Worm (Caenorhabditis elegans) whole organism, L4 larva: ENCODE results near the gene srw-112.

Experiments used
- D1046.2 ChIP-seq: fragments of 200-800 bp; sonication (Bioruptor generic); IDR thresholded peaks from 2 replicates; pipeline ENCODE4 v1.3.6; 2022; ENCODE audit warnings: missing genetic modification characterization, missing compliant biosample characterization
- F49E8.2 ChIP-seq: sonication (generic microtip); optimal IDR thresholded peaks from 2 replicates; lab custom pipeline; 2016; ENCODE audit warnings: missing compliant biosample characterization, mild to moderate bottlenecking, missing genetic modification characterization, borderline replicate concordance
- R02D3.7 ChIP-seq: fragments of 150-350 bp; sonication (generic microtip); optimal IDR thresholded peaks from 3 replicates; lab custom pipeline; 2014; ENCODE audit warnings: missing biosample characterization, missing genetic modification characterization
- T20F7.1 ChIP-seq: fragments of 200-800 bp; sonication (Bioruptor generic); optimal IDR thresholded peaks from 2 replicates; lab custom pipeline; 2018; ENCODE audit warnings: mild to moderate bottlenecking, missing genetic modification characterization, missing compliant biosample characterization
- ZK337.2 ChIP-seq: fragments of 200-800 bp; sonication (Bioruptor generic); IDR thresholded peaks from 2 replicates; pipeline ENCODE4 v1.3.6; 2022; ENCODE audit warnings: missing genetic modification reagents, missing genetic modification characterization, missing compliant biosample characterization
- aha-1 ChIP-seq: fragments of 150-350 bp; peaks from one replicate; lab custom pipeline; 2014; ENCODE audit warnings: missing biosample characterization, missing genetic modification characterization
- arid-1 ChIP-seq: fragments of 200-800 bp; sonication (Bioruptor generic); conservative IDR thresholded peaks from 2 replicates; pipeline ENCODE4 v1.3.6; 2022; ENCODE audit warnings: missing genetic modification reagents, missing genetic modification characterization, missing compliant biosample characterization
- attf-4 ChIP-seq: sonication (generic microtip); optimal IDR thresholded peaks from 3 replicates; lab custom pipeline; 2017; ENCODE audit warnings: missing biosample characterization, missing genetic modification characterization
- ceh-32 ChIP-seq: sonication (generic microtip); optimal IDR thresholded peaks from 2 replicates; lab custom pipeline; 2016; ENCODE audit warnings: mild to moderate bottlenecking, missing genetic modification characterization, missing compliant biosample characterization; ENCODE audit not compliant: poor library complexity
- ceh-44 ChIP-seq: fragments of 200-800 bp; sonication (Bioruptor generic); IDR thresholded peaks from 2 replicates; pipeline ENCODE4 v1.3.6; 2022; ENCODE audit warnings: missing genetic modification reagents, missing genetic modification characterization, missing compliant biosample characterization
- daf-12 ChIP-seq: fragments of 150-350 bp; optimal IDR thresholded peaks from 2 replicates; lab custom pipeline; 2014; ENCODE audit warnings: missing biosample characterization, missing genetic modification reagents, missing genetic modification characterization
- daf-8 ChIP-seq: fragments of 200-800 bp; sonication (Bioruptor generic); IDR thresholded peaks from 2 replicates; pipeline ENCODE4 v1.3.6; 2022; ENCODE audit warnings: missing genetic modification characterization, missing compliant biosample characterization
- dmd-8 ChIP-seq: fragments of 200-800 bp; sonication (Bioruptor generic); IDR thresholded peaks from 2 replicates; pipeline ENCODE4 v1.3.6; 2022; ENCODE audit warnings: missing genetic modification characterization, missing compliant biosample characterization
- fos-1 ChIP-seq: fragments of 150-350 bp; optimal IDR thresholded peaks from 2 replicates; lab custom pipeline; 2014; ENCODE audit warnings: missing biosample characterization, missing genetic modification characterization
- gei-8 ChIP-seq: fragments of 200-800 bp; sonication (Bioruptor generic); optimal IDR thresholded peaks from 2 replicates; lab custom pipeline; 2018; ENCODE audit warnings: mild to moderate bottlenecking, missing genetic modification characterization, missing compliant biosample characterization
- hif-1 ChIP-seq, 2 experiments: sonication (generic microtip); optimal IDR thresholded peaks; 2 replicates each; lab custom pipeline; 2016 to 2017; ENCODE audit warnings: missing compliant biosample characterization in 2 of 2, missing genetic modification characterization in 2 of 2, missing genetic modification reagents in 2 of 2, missing genotype in 2 of 2, mild to moderate bottlenecking in 1 of 2
- hlh-30 ChIP-seq: sonication (generic microtip); optimal IDR thresholded peaks from 2 replicates; lab custom pipeline; 2017; ENCODE audit warnings: antibody characterized with exemption, mild to moderate bottlenecking, missing genetic modification characterization, missing compliant biosample characterization; ENCODE audit not compliant: insufficient read depth
- mdl-1 ChIP-seq, 2 experiments: fragments of 150-350 bp in 1 of 2; sonication (generic microtip) in 1 of 2; optimal IDR thresholded peaks; 2 replicates each; lab custom pipeline; 2014 to 2017; ENCODE audit warnings: missing biosample characterization in 2 of 2, missing genetic modification characterization in 2 of 2
- mxl-2 ChIP-seq: fragments of 200-800 bp; sonication (Bioruptor generic); conservative IDR thresholded peaks from 2 replicates; pipeline ENCODE4 v1.3.6; 2022; ENCODE audit warnings: missing genetic modification reagents, missing genetic modification characterization, missing compliant biosample characterization
- nhr-11 ChIP-seq: fragments of 150-350 bp; optimal IDR thresholded peaks from 2 replicates; lab custom pipeline; 2014; ENCODE audit warnings: missing biosample characterization, missing genetic modification characterization
- nhr-237 ChIP-seq: sonication (generic microtip); optimal IDR thresholded peaks from 2 replicates; lab custom pipeline; 2017; ENCODE audit warnings: missing biosample characterization, missing genetic modification characterization
- nhr-28 ChIP-seq: fragments of 150-350 bp; optimal IDR thresholded peaks from 2 replicates; lab custom pipeline; 2014; ENCODE audit warnings: missing biosample characterization, missing genetic modification characterization
- nhr-42 ChIP-seq: fragments of 200-800 bp; sonication (Bioruptor generic); IDR thresholded peaks from 2 replicates; pipeline ENCODE4 v1.3.6; 2022; ENCODE audit warnings: missing genetic modification characterization, missing compliant biosample characterization
- nhr-48 ChIP-seq: sonication (generic microtip); optimal IDR thresholded peaks from 2 replicates; lab custom pipeline; 2016; ENCODE audit warnings: mild to moderate bottlenecking, missing genetic modification characterization, missing compliant biosample characterization
- php-3 ChIP-seq: fragments of 200-800 bp; sonication (Bioruptor generic); IDR thresholded peaks from 2 replicates; pipeline ENCODE4 v1.3.6; 2022; ENCODE audit warnings: missing genetic modification reagents, missing genetic modification characterization, missing compliant biosample characterization
- set-16 ChIP-seq: fragments of 200-800 bp; sonication (Bioruptor generic); IDR thresholded peaks from 2 replicates; pipeline ENCODE4 v1.3.6; 2022; ENCODE audit warnings: missing genetic modification reagents, missing genetic modification characterization, missing compliant biosample characterization
- tra-1 ChIP-seq: fragments of 200-800 bp; sonication (Bioruptor generic); IDR thresholded peaks from 2 replicates; pipeline ENCODE4 v1.3.6; 2022; ENCODE audit warnings: missing genetic modification reagents, missing genetic modification characterization, missing compliant biosample characterization
- unc-62 ChIP-seq, 3 experiments: fragments of 150-350 bp in 1 of 3; sonication (generic microtip); optimal IDR thresholded peaks in 2 of 3; peaks in 1 of 3; 1 replicate in 1 of 3; 2 replicates in 2 of 3; lab custom pipeline; 2014 to 2017; ENCODE audit warnings: missing biosample characterization in 3 of 3, missing genetic modification characterization in 3 of 3, missing genetic modification reagents in 3 of 3, missing genotype in 1 of 3

Gene srw-112

ce11 chrV:3021306-3021705 lies 15.4 kb upstream of the srw-112 start, which contains the start of gene irld-12:
Gene irld-12, minus strand, starts transcription at chrV:3021406.
- TF ChIP-seq F49E8.2 (tag; lab: Kevin White, UChicago), result no peak
- TF ChIP-seq nhr-48, result no peak
- TF ChIP-seq D1046.2 (GFP tag; lab: Robert Waterston, UW), result no peak
- TF ChIP-seq ZK337.2 (GFP tag; lab: Robert Waterston, UW), result no peak
- no peak for TF ChIP-seq daf-12 (tag; lab: Kevin White, UChicago)
- no peak for TF ChIP-seq nhr-11

ce11 chrV:3017930-3018329 lies 12.1 kb upstream of the srw-112 start:
- TF ChIP-seq mxl-2 (no peak), ceh-32 (tag; lab: Kevin White, UChicago) (no peak), set-16 (GFP tag; lab: Robert Waterston, UW) (peak; percentile 54), arid-1 (GFP tag; lab: Robert Waterston, UW) (no peak), dmd-8 (GFP tag; lab: Robert Waterston, UW) (0 out of 2 replicates have a peak, but pooled peaks have one; percentile 30), ceh-44 (GFP tag; lab: Robert Waterston, UW) (0 out of 2 replicates have a peak, but pooled peaks have one; percentile 11), mdl-1 (tag; optimal IDR thresholded peaks at IDR 0.05; lab: Kevin White, UChicago) (no peak), unc-62 (GFP tag; optimal IDR thresholded peaks at IDR 0.05 in 1 of 2; lab: Kevin White, UChicago) (no peak), unc-62 (tag; optimal IDR thresholded peaks at IDR 0.05; lab: Kevin White, UChicago) (no peak), R02D3.7 (tag; lab: Kevin White, UChicago) (no peak), T20F7.1 (GFP tag; lab: Kevin White, UChicago) (no peak)
- TF ChIP-seq, all 104 proteins: peak for 3

DNA sequence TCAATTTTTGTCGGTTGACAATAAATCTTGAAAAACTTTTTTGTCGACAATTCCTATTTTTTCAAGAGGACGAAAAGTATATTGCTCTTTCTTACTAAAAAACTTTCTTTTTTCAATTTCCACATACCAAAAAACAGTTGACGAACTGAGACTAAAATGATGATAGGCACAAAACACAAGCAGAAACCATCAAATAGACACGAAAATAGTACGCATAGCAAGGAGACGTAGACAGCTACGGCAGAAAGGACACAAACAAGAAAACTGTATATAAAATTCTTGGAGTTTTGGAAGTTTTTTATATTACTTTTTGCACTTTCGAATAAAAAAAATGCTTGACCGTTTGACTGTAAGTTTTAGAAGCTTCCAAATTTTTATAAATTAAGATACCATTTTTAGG lies 8.3 kb upstream of the srw-112 start, which contains the start of gene K12D9.1:
K12D9.1 (plus strand) TSS at position 301 of the 400 bp plus-strand sequence.
- TF ChIP-seq attf-4 (tag; lab: Kevin White, UChicago) (no peak), nhr-28 (peak; percentile 39)

DNA sequence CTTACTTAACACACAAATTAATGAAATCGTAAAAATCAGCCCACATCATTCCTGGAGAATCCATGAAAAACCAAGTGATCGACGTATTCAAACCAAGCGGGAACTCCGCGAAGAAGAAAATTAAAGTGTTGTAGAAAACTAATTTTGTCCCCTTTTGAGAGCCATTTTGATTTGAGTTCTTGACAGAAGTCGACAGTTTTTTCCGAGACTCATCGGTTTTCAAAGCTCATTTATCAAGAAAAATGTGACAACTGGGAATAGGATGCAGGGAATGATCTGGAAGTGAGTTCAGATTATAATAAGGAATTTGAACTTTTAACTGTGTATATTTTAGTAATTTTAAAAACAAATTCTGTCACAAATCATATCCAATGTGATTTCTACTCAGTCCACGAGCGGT lies 5.5 kb upstream of the srw-112 start, which contains the start of gene srw-135:
srw-135 (minus strand) TSS at position 101 of the 400 bp plus-strand sequence.
- TF ChIP-seq gei-8 (GFP tag; lab: Kevin White, UChicago) (no peak), unc-62 (GFP tag; optimal IDR thresholded peaks at IDR 0.05 in 1 of 2; lab: Kevin White, UChicago) (peak in 1 of 2 experiments; percentile 20), unc-62 (tag; optimal IDR thresholded peaks at IDR 0.05; lab: Kevin White, UChicago) (no peak), aha-1 (tag; lab: Kevin White, UChicago) (peak; percentile 44), mdl-1 (tag; optimal IDR thresholded peaks at IDR 0.05; lab: Kevin White, UChicago) (no peak), fos-1 (tag; lab: Kevin White, UChicago) (no peak), daf-8 (GFP tag; lab: Robert Waterston, UW) (no peak), hif-1 (tag; optimal IDR thresholded peaks at IDR 0.05; lab: Kevin White, UChicago) (no peak)

DNA sequence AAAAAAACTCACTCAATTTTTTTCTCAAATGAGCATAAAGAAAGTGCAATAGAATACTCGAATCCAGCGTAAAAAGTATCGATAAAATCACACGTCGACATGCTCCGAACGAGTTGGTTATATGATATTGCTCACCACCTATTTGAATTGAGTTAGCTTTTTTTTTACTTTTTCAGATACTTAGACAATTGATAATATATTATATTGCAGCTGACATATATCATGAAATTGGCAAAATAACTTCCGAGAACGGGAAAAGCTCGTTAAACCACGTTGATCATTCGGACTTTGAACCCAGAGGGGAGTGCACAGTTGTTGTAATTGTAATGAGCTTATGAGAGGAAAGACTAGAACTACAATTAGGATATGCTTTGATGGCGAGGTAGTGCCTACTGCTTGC lies 4.6 kb upstream of the srw-112 start, which contains the start of gene srw-136:
srw-136 (minus strand) TSS at position 101 of the 400 bp plus-strand sequence.
- TF ChIP-seq tra-1, result no peak
- TF ChIP-seq unc-62 (GFP tag; optimal IDR thresholded peaks at IDR 0.05 in 1 of 2; lab: Kevin White, UChicago), result peak in 1 of 2 experiments; percentile 41
- no peak for TF ChIP-seq unc-62 (tag; optimal IDR thresholded peaks at IDR 0.05; lab: Kevin White, UChicago)

DNA sequence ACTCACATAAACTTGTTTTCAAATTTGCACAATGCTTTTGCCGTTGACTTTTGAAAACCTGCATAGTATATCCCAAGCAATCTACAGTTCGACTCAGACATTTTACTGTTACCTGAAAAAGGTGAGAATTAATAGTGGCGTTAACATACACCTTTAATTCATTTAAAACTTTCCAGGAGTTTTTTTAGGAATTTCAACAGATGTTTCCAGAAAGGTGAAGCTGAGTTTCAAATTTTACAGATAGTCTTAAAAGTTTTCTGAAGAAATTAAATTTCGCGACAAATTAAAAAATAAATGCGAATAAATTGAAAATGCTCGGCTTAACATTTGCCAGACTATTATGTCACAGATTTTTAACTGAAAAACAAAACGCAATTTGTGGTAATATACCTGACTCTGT lies 6.1 kb downstream of the srw-112 start, which contains the start of gene srw-119:
srw-119 (minus strand) TSS at position 101 of the 400 bp plus-strand sequence.
- TF ChIP-seq arid-1 (GFP tag; lab: Robert Waterston, UW) (no peak), unc-62 (GFP tag; optimal IDR thresholded peaks at IDR 0.05 in 1 of 2; lab: Kevin White, UChicago) (no peak), unc-62 (tag; optimal IDR thresholded peaks at IDR 0.05; lab: Kevin White, UChicago) (no peak), php-3 (GFP tag; lab: Robert Waterston, UW) (no peak), hlh-30 (tag; lab: Kevin White, UChicago) (no peak), nhr-42 (GFP tag; lab: Robert Waterston, UW) (no peak), nhr-237 (tag; lab: Kevin White, UChicago) (no peak)
